Worm (Caenorhabditis elegans): ENCODE data around the gene pck-3.

DNA sequence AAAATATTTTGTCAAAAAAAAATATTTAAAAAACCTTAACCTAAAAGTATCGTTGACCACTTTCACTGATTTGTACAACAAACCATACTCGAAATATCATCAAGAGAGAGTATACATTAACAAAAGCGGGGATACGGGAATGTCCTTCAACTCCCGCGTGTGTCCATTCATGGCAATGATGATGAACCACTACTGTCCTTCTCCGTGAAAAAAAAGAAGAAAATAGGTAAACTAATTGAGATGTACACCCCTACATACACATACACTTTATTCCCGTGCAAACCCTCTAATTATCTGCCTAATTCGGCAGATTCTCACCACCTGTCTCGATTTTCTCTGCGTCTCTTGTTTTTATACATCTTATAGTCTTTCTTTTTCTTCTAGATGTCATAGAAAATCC is 30.2 kb downstream of the pck-3 start:
- TF ChIP-seq lin-15B (tag; optimal IDR thresholded peaks at IDR 0.05), result no peak
- no peak for TF ChIP-seq ama-1 (optimal IDR thresholded peaks at IDR 0.05)
- peak in 2 of 6 experiments; percentile 28 to 73 for TF ChIP-seq elt-3 (tag; optimal IDR thresholded peaks at IDR 0.05)
- no peak for TF ChIP-seq mep-1 (tag; optimal IDR thresholded peaks at IDR 0.05)
- TF ChIP-seq pqm-1 (tag; optimal IDR thresholded peaks at IDR 0.05), result no peak
- no peak for TF ChIP-seq egl-27 (tag; optimal IDR thresholded peaks at IDR 0.05)
- TF ChIP-seq unc-30 (tag; optimal IDR thresholded peaks at IDR 0.05), result no peak
- no peak for TF ChIP-seq lir-3 (tag; optimal IDR thresholded peaks at IDR 0.05; ENCODE audit: poor library complexity)
- no peak for TF ChIP-seq ceh-82 (tag; optimal IDR thresholded peaks at IDR 0.05)
- TF ChIP-seq efl-1 (optimal IDR thresholded peaks at IDR 0.05), result no peak
- TF ChIP-seq efl-1 (GFP tag; optimal IDR thresholded peaks at IDR 0.05 in 1 of 2), result peak in 1 of 2 experiments; percentile 8
- TF ChIP-seq lin-39 (tag; optimal IDR thresholded peaks at IDR 0.05), result no peak
- no peak for TF ChIP-seq unc-98 (GFP tag; IDR thresholded peaks at IDR 0.05)
- peak; percentile 10 to 34 for TF ChIP-seq lsy-2 (tag; optimal IDR thresholded peaks at IDR 0.05)
- peak; percentile 9 for TF ChIP-seq dsc-1 (tag; optimal IDR thresholded peaks at IDR 0.05)
